Worm (Caenorhabditis elegans) whole organism, mixed stage, embryonic: Measurements from ENCODE around the gene R10E12.2.

Source experiments
- elt-1 ChIP-seq: sonication (generic microtip); optimal IDR thresholded peaks from 2 replicates; lab custom pipeline; 2017; ENCODE audit warnings: missing genetic modification characterization, mild to moderate bottlenecking, missing compliant biosample characterization, antibody characterized with exemption, moderate library complexity, borderline replicate concordance; ENCODE audit not compliant: insufficient read depth
- elt-3 ChIP-seq: fragments of 150-350 bp; optimal IDR thresholded peaks from 2 replicates; lab custom pipeline; 2014; ENCODE audit warnings: missing biosample characterization, missing genetic modification characterization
- mep-1 ChIP-seq: fragments of 150-350 bp; optimal IDR thresholded peaks from 2 replicates; lab custom pipeline; 2017; ENCODE audit warnings: missing biosample characterization, missing genetic modification reagents, missing genetic modification characterization, inconsistent platforms
- mls-2 ChIP-seq: sonication (generic microtip); optimal IDR thresholded peaks from 2 replicates; lab custom pipeline; 2016; ENCODE audit warnings: mild to moderate bottlenecking, missing genetic modification characterization, moderate library complexity, missing compliant biosample characterization
- nhr-12 ChIP-seq: fragments of 150-350 bp; optimal IDR thresholded peaks from 2 replicates; lab custom pipeline; 2014; ENCODE audit warnings: missing biosample characterization, missing genetic modification characterization
- nhr-2 ChIP-seq: fragments of 150-350 bp; optimal IDR thresholded peaks from 2 replicates; lab custom pipeline; 2014; ENCODE audit warnings: missing biosample characterization, missing genetic modification characterization
- nhr-237 ChIP-seq: fragments of 150-350 bp; optimal IDR thresholded peaks from 2 replicates; lab custom pipeline; 2014; ENCODE audit warnings: missing biosample characterization, missing genetic modification characterization
- nhr-76 ChIP-seq: sonication (generic microtip); optimal IDR thresholded peaks from 2 replicates; lab custom pipeline; 2017; ENCODE audit warnings: missing biosample characterization, missing genetic modification characterization
- zip-8 ChIP-seq: fragments of 150-350 bp; optimal IDR thresholded peaks from 2 replicates; lab custom pipeline; 2014; ENCODE audit warnings: missing biosample characterization, missing genetic modification characterization

ce11 chrIII:9956665-9957401, 16.8 kb downstream of the R10E12.2 start, which contains the start of gene alx-1:
- TF ChIP-seq mep-1 (tag; lab: Kevin White, UChicago), result no peak
- no peak for TF ChIP-seq nhr-76 (tag; lab: Kevin White, UChicago)
- no peak for TF ChIP-seq zip-8 (tag; lab: Kevin White, UChicago)
- TF ChIP-seq nhr-237 (tag; lab: Kevin White, UChicago), result no peak
- TF ChIP-seq nhr-12, result no peak
- TF ChIP-seq mls-2, result no peak
- TF ChIP-seq elt-1 (tag; lab: Kevin White, UChicago), result no peak
- TF ChIP-seq nhr-2, result no peak
- TF ChIP-seq elt-3 (tag; lab: Kevin White, UChicago), result no peak
